Fruit fly (Drosophila melanogaster): Measurements from ENCODE around the gene Ir68a.

Gene Ir68a

dm6 chr3L:11278448-11279320 is 42.7 kb upstream of the Ir68a start (continued):
- TF ChIP-seq slp2 (GFP tag; optimal IDR thresholded peaks at IDR 0.05) (no peak), CG17361 (GFP tag; IDR thresholded peaks at IDR 0.05) (0 out of 3 replicates have a peak, but pooled peaks have one; percentile 12), dmrt11E (tag; optimal IDR thresholded peaks at IDR 0.05) (peak; percentile 20), Hand (GFP tag; optimal IDR thresholded peaks at IDR 0.05) (peak; percentile 27), CG12104 (GFP tag; optimal IDR thresholded peaks at IDR 0.05) (no peak), CG7963 (GFP tag; IDR thresholded peaks at IDR 0.05; ENCODE audit: partially characterized antibody) (no peak), gce (GFP tag; IDR thresholded peaks at IDR 0.05) (no peak), Scr (GFP tag; IDR thresholded peaks at IDR 0.05; ENCODE audit: partially characterized antibody) (no peak), CG1024 (GFP tag; IDR thresholded peaks at IDR 0.05) (no peak), CG11085 (GFP tag; IDR thresholded peaks at IDR 0.05) (no peak), bowl (GFP tag; IDR thresholded peaks at IDR 0.05) (0 out of 2 replicates have a peak, but pooled peaks have one; percentile 19), cas (GFP tag; IDR thresholded peaks at IDR 0.05) (no peak), gro (GFP tag; optimal IDR thresholded peaks at IDR 0.05) (no peak), CG15011 (GFP tag; optimal IDR thresholded peaks at IDR 0.05) (peak; percentile 3), CG30403 (GFP tag; optimal IDR thresholded peaks at IDR 0.05) (peak; percentile 38), seq (GFP tag; IDR thresholded peaks at IDR 0.05) (peak; percentile 38; the same call in 1 of the 2 replicates), Bgb (GFP tag; IDR thresholded peaks at IDR 0.05; ENCODE audit: partially characterized antibody) (no peak), CoRest (tag; optimal IDR thresholded peaks at IDR 0.05) (peak; percentile 67), CG10321 (GFP tag; IDR thresholded peaks at IDR 0.05) (0 out of 2 replicates have a peak, but pooled peaks have one; percentile 21), Antp (GFP tag; optimal IDR thresholded peaks at IDR 0.05) (no peak), org-1 (GFP tag; optimal IDR thresholded peaks at IDR 0.05) (no peak), Hr51 (GFP tag; optimal IDR thresholded peaks at IDR 0.05) (peak in 1 of 2 experiments; percentile 71), CG31441 (GFP tag; IDR thresholded peaks at IDR 0.05) (0 out of 2 replicates have a peak, but pooled peaks have one; percentile 15), Ets65A (GFP tag) (no peak), CG15601 (tag; optimal IDR thresholded peaks at IDR 0.05) (no peak), Dbx (GFP tag; IDR thresholded peaks at IDR 0.05) (peak; percentile 30; the same call in 1 of the 3 replicates), Optix (GFP tag; IDR thresholded peaks at IDR 0.05) (no peak), CG14014 (GFP tag; IDR thresholded peaks at IDR 0.05) (peak; percentile 36), ttk (GFP tag; IDR thresholded peaks at IDR 0.05) (no peak), lab (GFP tag; optimal IDR thresholded peaks at IDR 0.05) (peak; percentile 12), CG18262 (tag; optimal IDR thresholded peaks at IDR 0.05) (peak; percentile 3), kni (GFP tag; optimal IDR thresholded peaks at IDR 0.05) (peak; percentile 2), oc (tag; optimal IDR thresholded peaks at IDR 0.05) (no peak), az2 (GFP tag; optimal IDR thresholded peaks at IDR 0.05) (peak; percentile 30), CG8478 (optimal IDR thresholded peaks at IDR 0.05) (no peak), CG3726 (GFP tag; IDR thresholded peaks at IDR 0.05) (no peak), Trl (optimal IDR thresholded peaks at IDR 0.05) (no peak), Trl (GFP tag; optimal IDR thresholded peaks at IDR 0.05) (no peak), gem (tag; optimal IDR thresholded peaks at IDR 0.05) (peak; percentile 70), HHEX (GFP tag; optimal IDR thresholded peaks at IDR 0.05) (peak; percentile 3), CG5245 (GFP tag; optimal IDR thresholded peaks at IDR 0.05) (no peak), odd (GFP tag; optimal IDR thresholded peaks at IDR 0.05) (no peak), CG8281 (tag; optimal IDR thresholded peaks at IDR 0.05) (no peak), sug (tag; optimal IDR thresholded peaks at IDR 0.05) (no peak), CG1529 (GFP tag; optimal IDR thresholded peaks at IDR 0.05) (no peak), CG11398 (GFP tag; optimal IDR thresholded peaks at IDR 0.05) (no peak), CG9727 (GFP tag; optimal IDR thresholded peaks at IDR 0.05) (peak; percentile 43), CG6791 (GFP tag; IDR thresholded peaks at IDR 0.05; ENCODE audit: partially characterized antibody) (no peak), Sox102F (GFP tag; optimal IDR thresholded peaks at IDR 0.05) (peak; percentile 52), sens (GFP tag) (peak; percentile 14)

All from whole organism, embryonic.